Worm (Caenorhabditis elegans): Measurements from ENCODE around the gene fbxl-2.

DNA sequence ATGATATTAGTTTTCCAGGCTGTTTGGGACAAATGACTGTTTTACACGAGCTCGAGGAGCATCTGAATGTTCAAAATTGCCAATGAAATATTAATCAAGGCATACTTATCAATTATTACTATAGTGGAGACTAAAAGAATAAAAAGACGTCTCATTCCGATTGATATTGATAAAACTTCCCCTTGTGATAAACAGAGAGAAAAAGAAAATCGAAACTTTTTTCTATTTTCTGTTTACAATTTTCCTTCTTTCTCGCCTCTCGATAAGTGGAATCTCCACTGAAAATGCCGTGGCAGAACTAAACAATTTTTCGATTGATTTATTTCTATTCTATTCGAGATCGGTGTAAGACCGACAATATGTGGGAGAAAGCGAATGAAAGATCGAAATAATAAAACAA, 22.8 kb downstream of the fbxl-2 start, which contains the start of gene B0393.9:
- no peak for TF ChIP-seq nhr-12 (tag; optimal IDR thresholded peaks at IDR 0.05)
- no peak for TF ChIP-seq nhr-28 (tag; optimal IDR thresholded peaks at IDR 0.05)
- no peak for TF ChIP-seq lin-13 (tag; optimal IDR thresholded peaks at IDR 0.05)
- no peak for TF ChIP-seq drap-1 (GFP tag; optimal IDR thresholded peaks at IDR 0.05)

All from whole organism, mixed stage, embryonic.